Worm (Caenorhabditis elegans): ENCODE measurements around the gene fip-1.

ce11 chrIII:8653875-8654386 is 14.4 kb downstream of the fip-1 start, which contains the start of gene F22B7.9:
- TF ChIP-seq hlh-13 (GFP tag; optimal IDR thresholded peaks at IDR 0.05) (no peak), ceh-18 (tag; optimal IDR thresholded peaks at IDR 0.05) (no peak), sox-2 (GFP tag; IDR thresholded peaks at IDR 0.05) (no peak), madf-2 (tag; optimal IDR thresholded peaks at IDR 0.05) (no peak), tbx-2 (tag; optimal IDR thresholded peaks at IDR 0.05) (no peak), pha-4 (tag; optimal IDR thresholded peaks at IDR 0.05) (no peak), ama-1 (optimal IDR thresholded peaks at IDR 0.05) (no peak), ceh-30 (tag; optimal IDR thresholded peaks at IDR 0.05) (no peak), pqm-1 (tag; optimal IDR thresholded peaks at IDR 0.05) (no peak), unc-55 (GFP tag; optimal IDR thresholded peaks at IDR 0.05) (no peak), eyg-1 (tag; optimal IDR thresholded peaks at IDR 0.05) (no peak), che-1 (tag; optimal IDR thresholded peaks at IDR 0.05) (no peak), nhr-11 (tag; optimal IDR thresholded peaks at IDR 0.05) (no peak), ttx-3 (tag; optimal IDR thresholded peaks at IDR 0.05) (no peak)

Data from whole organism, late embryonic.